Worm (Caenorhabditis elegans) whole organism, L2 larva: ENCODE data around the gene tbc-12.

Source experiments
- alr-1 ChIP-seq: fragments of 150-350 bp; optimal IDR thresholded peaks from 2 replicates; lab custom pipeline; 2014; ENCODE audit warnings: missing biosample characterization, missing genetic modification characterization
- crh-2 ChIP-seq: sonication (generic microtip); optimal IDR thresholded peaks from 2 replicates; lab custom pipeline; 2017; ENCODE audit warnings: missing biosample characterization, missing genetic modification characterization
- egl-27 ChIP-seq: sonication (generic microtip); optimal IDR thresholded peaks from 3 replicates; lab custom pipeline; 2017; ENCODE audit warnings: missing biosample characterization, missing genetic modification reagents, missing genetic modification characterization
- snpc-4 ChIP-seq: fragments of 150-350 bp; optimal IDR thresholded peaks from 2 replicates; lab custom pipeline; 2014; ENCODE audit warnings: missing biosample characterization, missing genetic modification characterization

DNA sequence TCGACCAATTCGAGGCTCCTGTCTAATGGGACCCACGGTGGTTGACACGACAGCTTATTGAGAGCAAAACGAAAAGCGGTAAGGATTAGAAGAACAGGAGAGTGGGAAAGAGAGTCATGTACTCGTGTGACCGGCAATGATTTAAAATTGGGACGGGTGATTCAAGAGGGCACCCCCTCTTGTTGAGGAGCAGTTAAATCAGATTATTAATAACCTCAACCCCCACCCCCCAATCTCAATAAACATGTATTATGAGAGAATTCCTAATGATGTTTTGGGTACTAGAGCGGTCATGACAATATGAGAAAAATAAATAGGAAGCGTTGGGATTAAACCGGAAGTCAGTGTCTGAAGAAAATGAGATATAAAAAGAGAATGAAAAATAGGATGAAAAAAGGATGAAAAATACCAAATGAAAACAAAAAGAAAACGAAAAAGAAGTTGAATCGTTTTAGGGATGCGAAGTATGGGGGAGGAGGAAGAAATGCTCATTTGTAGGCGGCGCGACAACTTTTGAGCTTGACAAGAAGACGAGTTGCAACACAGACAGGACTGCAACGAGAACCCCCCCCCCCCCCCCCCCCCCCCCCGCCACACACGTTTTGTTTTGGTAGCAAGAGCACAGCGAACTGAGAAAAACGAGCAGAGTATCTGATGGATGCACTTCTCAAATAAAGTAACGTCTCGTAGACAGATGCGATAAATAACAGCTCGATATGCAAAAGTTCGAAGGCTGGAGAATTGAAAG, 15.1 kb downstream of the tbc-12 start:
- TF ChIP-seq snpc-4 (no peak), egl-27 (tag; lab: Kevin White, UChicago) (no peak), alr-1 (tag; lab: Kevin White, UChicago) (no peak), crh-2 (tag; lab: Kevin White, UChicago) (no peak)
